Worm (Caenorhabditis elegans): ENCODE results near the gene smgl-2.

DNA sequence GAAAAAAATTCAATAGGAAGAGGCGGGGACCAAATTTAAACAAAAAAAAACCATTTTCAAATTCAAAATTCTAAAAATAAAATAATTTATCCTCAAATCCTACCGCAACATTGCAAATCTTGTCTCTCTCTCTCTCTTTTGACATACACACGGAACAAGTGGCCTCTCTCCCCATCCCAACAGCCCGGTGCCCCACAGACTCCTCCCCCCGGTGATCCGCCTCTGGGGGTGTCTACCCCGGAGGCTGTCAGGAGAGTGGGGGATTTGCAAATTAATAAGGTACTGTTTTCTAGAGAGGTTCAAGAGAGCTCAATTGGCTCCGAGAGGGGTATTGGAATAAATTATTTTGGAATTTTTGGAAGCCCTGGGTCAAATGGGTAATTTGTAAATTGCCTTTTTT, 41.8 kb downstream of the smgl-2 start:
- TF ChIP-seq dao-5 (tag; optimal IDR thresholded peaks at IDR 0.05) (no peak), W03F9.2 (tag; optimal IDR thresholded peaks at IDR 0.05) (no peak), him-1 (tag; optimal IDR thresholded peaks at IDR 0.05) (no peak)

Measured in whole organism, L4/young adult.